Fruit fly (Drosophila melanogaster) whole organism, pupa: ENCODE measurements around the gene Cep290.
A peak's percentile ranks its signal among the peaks of the same experiment; 100 is the strongest.

Source experiments
- CG10348 ChIP-seq: fragments of 200-800 bp; sonication (Bioruptor generic); IDR thresholded peaks from 2 replicates; pipeline ENCODE4 v1.3.6; 2022; ENCODE audit warnings: missing biosample characterization, missing genetic modification characterization
- CG12605 ChIP-seq: fragments of 200-800 bp; sonication (Bioruptor generic); IDR thresholded peaks from 2 replicates; pipeline ENCODE4 v1.3.6; 2022; ENCODE audit warnings: missing biosample characterization, missing genetic modification characterization
- CG13204 ChIP-seq: fragments of 200-800 bp; sonication (Bioruptor generic); optimal IDR thresholded peaks from 2 replicates; lab custom pipeline; 2018; ENCODE audit warnings: missing biosample characterization, mild to moderate bottlenecking, missing genetic modification characterization, moderate library complexity
- CG14655 ChIP-seq: fragments of 200-800 bp; sonication (Bioruptor generic); optimal IDR thresholded peaks from 3 replicates; lab custom pipeline; 2017; ENCODE audit warnings: mild to moderate bottlenecking, missing biosample characterization, missing genetic modification reagents, missing genetic modification characterization
- CG15710 ChIP-seq: fragments of 200-800 bp; sonication (Bioruptor generic); optimal IDR thresholded peaks from 2 replicates; lab custom pipeline; 2018; ENCODE audit warnings: missing biosample characterization, mild to moderate bottlenecking, missing genetic modification characterization, moderate library complexity
- CG17806 ChIP-seq: fragments of 200-800 bp; sonication (Bioruptor generic); optimal IDR thresholded peaks from 2 replicates; lab custom pipeline; 2018; ENCODE audit warnings: missing biosample characterization, mild to moderate bottlenecking, missing genetic modification characterization, moderate library complexity
- CG32121 ChIP-seq: fragments of 200-800 bp; sonication (Bioruptor generic); IDR thresholded peaks from 2 replicates; pipeline ENCODE4 v1.3.6; 2022; ENCODE audit warnings: missing biosample characterization, missing genetic modification characterization
- CG34367 ChIP-seq: fragments of 200-800 bp; sonication (Bioruptor generic); optimal IDR thresholded peaks from 2 replicates; lab custom pipeline; 2018; ENCODE audit warnings: missing biosample characterization, mild to moderate bottlenecking, missing genetic modification characterization
- CG4496 ChIP-seq: fragments of 200-800 bp; sonication (Bioruptor generic); IDR thresholded peaks from 3 replicates; pipeline ENCODE4 v1.3.6; 2022; ENCODE audit warnings: missing biosample characterization, missing genetic modification characterization
- CG8159 ChIP-seq: fragments of 200-800 bp; sonication (Bioruptor generic); optimal IDR thresholded peaks from 3 replicates; lab custom pipeline; 2018; ENCODE audit warnings: missing biosample characterization, mild to moderate bottlenecking, missing genetic modification characterization, moderate library complexity
- CG8301 ChIP-seq: fragments of 200-800 bp; sonication (Bioruptor generic); optimal IDR thresholded peaks from 2 replicates; lab custom pipeline; 2018; ENCODE audit warnings: missing biosample characterization, mild to moderate bottlenecking, missing genetic modification characterization
- CG9948 ChIP-seq: fragments of 200-800 bp; sonication (Bioruptor generic); optimal IDR thresholded peaks from 2 replicates; lab custom pipeline; 2018; ENCODE audit warnings: missing biosample characterization, mild to moderate bottlenecking, missing genetic modification characterization, moderate library complexity
- D1 ChIP-seq: fragments of 200-800 bp; sonication (Bioruptor generic); optimal IDR thresholded peaks from 2 replicates; lab custom pipeline; 2018; ENCODE audit warnings: missing biosample characterization, mild to moderate bottlenecking, missing genetic modification characterization, moderate library complexity
- EcR ChIP-seq: fragments of 200-800 bp; sonication (Bioruptor generic); optimal IDR thresholded peaks from 3 replicates; lab custom pipeline; 2019; ENCODE audit warnings: missing biosample characterization, missing genetic modification characterization, mild to moderate bottlenecking, moderate library complexity, missing genetic modification reagents
- Ets98B ChIP-seq: fragments of 200-800 bp; sonication (Bioruptor generic); IDR thresholded peaks from 2 replicates; pipeline ENCODE4 v1.3.6; 2022; ENCODE audit warnings: missing biosample characterization, missing genetic modification characterization
- Pif1A ChIP-seq: fragments of 200-800 bp; sonication (Bioruptor generic); optimal IDR thresholded peaks from 3 replicates; lab custom pipeline; 2016; ENCODE audit warnings: missing biosample characterization, missing genetic modification characterization
- Pif1B ChIP-seq: fragments of 200-800 bp; sonication (Bioruptor generic); optimal IDR thresholded peaks from 3 replicates; lab custom pipeline; 2016; ENCODE audit warnings: missing biosample characterization, missing genetic modification characterization
- Snoo ChIP-seq: fragments of 200-800 bp; sonication (Bioruptor generic); optimal IDR thresholded peaks from 3 replicates; lab custom pipeline; 2017; ENCODE audit warnings: missing biosample characterization, mild to moderate bottlenecking, missing genetic modification characterization, inconsistent platforms
- fd96Ca ChIP-seq: fragments of 200-800 bp; sonication (Bioruptor generic); IDR thresholded peaks from 3 replicates; pipeline ENCODE4 v1.3.6; 2022; ENCODE audit warnings: missing biosample characterization, missing genetic modification characterization
- gl ChIP-seq: fragments of 200-800 bp; sonication (Bioruptor generic); optimal IDR thresholded peaks from 2 replicates; lab custom pipeline; 2018; ENCODE audit warnings: missing biosample characterization, mild to moderate bottlenecking, missing genetic modification characterization
- rn ChIP-seq: fragments of 200-800 bp; sonication (Bioruptor generic); IDR thresholded peaks from 2 replicates; pipeline ENCODE4 v1.3.6; 2022; ENCODE audit warnings: missing biosample characterization, missing genetic modification characterization

Gene Cep290

dm6 chr3L:813229-813837 lies 30.4 kb upstream of the Cep290 start:
- TF ChIP-seq CG8159 (tag; lab: Kevin White, UChicago): peak; percentile 90
- TF ChIP-seq CG8301 (tag; lab: Kevin White, UChicago): peak; percentile 96
- TF ChIP-seq CG15710 (tag; lab: Kevin White, UChicago): peak; percentile 88
- peak; percentile 93 for TF ChIP-seq CG17806 (tag; lab: Kevin White, UChicago)
- TF ChIP-seq Pif1B (GFP tag; lab: Kevin White, UChicago): peak; percentile 85
- peak; percentile 32 for TF ChIP-seq EcR (GFP tag; lab: Kevin White, UChicago)
- peak; percentile 96 for TF ChIP-seq CG14655 (GFP tag; lab: Kevin White, UChicago)
- peak; percentile 90 for TF ChIP-seq Pif1A (GFP tag; lab: Kevin White, UChicago)
- TF ChIP-seq CG10348 (GFP tag; lab: Robert Waterston, UW): peak; percentile 58; the same call in 1 of the 2 replicates
- peak; percentile 96 for TF ChIP-seq CG32121
- peak; percentile 77 for TF ChIP-seq D1 (tag; lab: Kevin White, UChicago)
- no peak for TF ChIP-seq Snoo
- TF ChIP-seq CG4496 (GFP tag; lab: Robert Waterston, UW): peak; percentile 97
- peak; percentile 92 for TF ChIP-seq CG12605 (GFP tag; lab: Robert Waterston, UW)
- TF ChIP-seq fd96Ca (GFP tag; lab: Robert Waterston, UW): peak; percentile 98
- peak; percentile 92 for TF ChIP-seq rn (GFP tag; lab: Robert Waterston, UW)
- peak; percentile 87 for TF ChIP-seq gl (tag; lab: Kevin White, UChicago)
- peak; percentile 41 for TF ChIP-seq CG13204 (GFP tag; lab: Kevin White, UChicago)
- TF ChIP-seq CG9948 (tag; lab: Kevin White, UChicago): peak; percentile 92
- peak; percentile 97 for TF ChIP-seq Ets98B
- peak; percentile 91 for TF ChIP-seq CG34367 (tag; lab: Kevin White, UChicago)

- TF ChIP-seq Pif1A (GFP tag; lab: Kevin White, UChicago) (peak; percentile 21), CG34367 (tag; lab: Kevin White, UChicago) (no peak), CG17806 (tag; lab: Kevin White, UChicago) (peak; percentile 32), CG12605 (GFP tag; lab: Robert Waterston, UW) (0 out of 2 replicates have a peak, but pooled peaks have one; percentile 16), CG9948 (tag; lab: Kevin White, UChicago) (peak; percentile 31), CG4496 (GFP tag; lab: Robert Waterston, UW) (peak; percentile 45; the same call in 1 of the 3 replicates), fd96Ca (GFP tag; lab: Robert Waterston, UW) (0 out of 3 replicates have a peak, but pooled peaks have one; percentile 44), CG8301 (tag; lab: Kevin White, UChicago) (peak; percentile 43), EcR (GFP tag; lab: Kevin White, UChicago) (no peak), CG14655 (GFP tag; lab: Kevin White, UChicago) (peak; percentile 56), Snoo (no peak), gl (tag; lab: Kevin White, UChicago) (no peak), D1 (tag; lab: Kevin White, UChicago) (no peak), rn (GFP tag; lab: Robert Waterston, UW) (no peak), CG10348 (GFP tag; lab: Robert Waterston, UW) (no peak), Ets98B (peak; percentile 33; the same call in 1 of the 2 replicates), CG13204 (GFP tag; lab: Kevin White, UChicago) (no peak), Pif1B (GFP tag; lab: Kevin White, UChicago) (no peak), CG32121 (no peak), CG15710 (tag; lab: Kevin White, UChicago) (peak; percentile 0), CG8159 (tag; lab: Kevin White, UChicago) (peak; percentile 31)
- TF ChIP-seq, all 21 proteins: peak for 11
These were observed 29.8 kb upstream of the Cep290 start for dm6 chr3L:813911-814310.

- TF ChIP-seq gl (tag; lab: Kevin White, UChicago): no peak
- 0 out of 3 replicates have a peak, but pooled peaks have one; percentile 31 for TF ChIP-seq CG4496 (GFP tag; lab: Robert Waterston, UW)
These were observed 28.2 kb upstream of the Cep290 start for dm6 chr3L:815234-816200.

dm6 chr3L:817708-818107 lies 26.0 kb upstream of the Cep290 start:
- TF ChIP-seq Ets98B (no peak), CG32121 (no peak), Snoo (peak; percentile 22), CG10348 (GFP tag; lab: Robert Waterston, UW) (no peak), CG17806 (tag; lab: Kevin White, UChicago) (peak; percentile 38), fd96Ca (GFP tag; lab: Robert Waterston, UW) (no peak), EcR (GFP tag; lab: Kevin White, UChicago) (no peak), CG15710 (tag; lab: Kevin White, UChicago) (peak; percentile 41), CG8159 (tag; lab: Kevin White, UChicago) (peak; percentile 59), rn (GFP tag; lab: Robert Waterston, UW) (no peak), CG4496 (GFP tag; lab: Robert Waterston, UW) (no peak), Pif1B (GFP tag; lab: Kevin White, UChicago) (peak; percentile 46), Pif1A (GFP tag; lab: Kevin White, UChicago) (peak; percentile 63), CG9948 (tag; lab: Kevin White, UChicago) (peak; percentile 38), CG8301 (tag; lab: Kevin White, UChicago) (no peak), CG13204 (GFP tag; lab: Kevin White, UChicago) (no peak), CG34367 (tag; lab: Kevin White, UChicago) (peak; percentile 42), gl (tag; lab: Kevin White, UChicago) (no peak), D1 (tag; lab: Kevin White, UChicago) (no peak), CG12605 (GFP tag; lab: Robert Waterston, UW) (no peak), CG14655 (GFP tag; lab: Kevin White, UChicago) (no peak)
- TF ChIP-seq, all 21 proteins: peak for 8
